Fruit fly (Drosophila melanogaster) whole organism, prepupa: ENCODE data around the gene unc-4.

Experiments
- CG10631 ChIP-seq: fragments of 200-800 bp; sonication (Bioruptor generic); optimal IDR thresholded peaks from 2 replicates; lab custom pipeline; 2016; ENCODE audit warnings: missing biosample characterization, missing genetic modification characterization
- CG10669 ChIP-seq: fragments of 200-800 bp; sonication (Bioruptor generic); optimal IDR thresholded peaks from 3 replicates; lab custom pipeline; 2018; ENCODE audit warnings: missing biosample characterization, mild to moderate bottlenecking, missing genetic modification characterization, moderate library complexity
- CG11294 ChIP-seq: fragments of 200-800 bp; sonication (Bioruptor generic); IDR thresholded peaks from 2 replicates; pipeline ENCODE4 v1.3.6; 2022; ENCODE audit warnings: missing biosample characterization, missing genetic modification characterization
- CG11762 ChIP-seq: fragments of 200-800 bp; sonication (Bioruptor generic); optimal IDR thresholded peaks from 3 replicates; lab custom pipeline; 2016; ENCODE audit warnings: missing biosample characterization, missing genetic modification characterization; ENCODE audit not compliant: insufficient read depth
- CG15336 ChIP-seq: fragments of 200-800 bp; sonication (Bioruptor generic); IDR thresholded peaks from 2 replicates; pipeline ENCODE4 v1.3.6; 2022; ENCODE audit warnings: missing biosample characterization, missing genetic modification characterization
- CG3032 ChIP-seq: fragments of 200-800 bp; optimal IDR thresholded peaks from 2 replicates; lab custom pipeline; 2019; ENCODE audit warnings: missing biosample characterization, mild to moderate bottlenecking, missing genetic modification characterization, moderate library complexity
- CG31627 ChIP-seq: fragments of 200-800 bp; sonication (Bioruptor generic); optimal IDR thresholded peaks from 3 replicates; lab custom pipeline; 2016; ENCODE audit warnings: missing biosample characterization, missing genetic modification characterization
- CG34406 ChIP-seq: fragments of 200-800 bp; sonication (Bioruptor generic); optimal IDR thresholded peaks from 3 replicates; lab custom pipeline; 2016; ENCODE audit warnings: missing biosample characterization, missing genetic modification characterization
- CG3919 ChIP-seq: fragments of 200-800 bp; sonication (Bioruptor generic); optimal IDR thresholded peaks from 3 replicates; lab custom pipeline; 2016; ENCODE audit warnings: missing biosample characterization, missing genetic modification characterization
- CG4318 ChIP-seq: fragments of 200-800 bp; sonication (Bioruptor generic); optimal IDR thresholded peaks from 3 replicates; lab custom pipeline; 2017; ENCODE audit warnings: missing biosample characterization, mild to moderate bottlenecking, missing genetic modification characterization
- CG6163 ChIP-seq: fragments of 200-800 bp; sonication (Bioruptor generic); IDR thresholded peaks from 3 replicates; pipeline ENCODE4 v1.3.6; 2022; ENCODE audit warnings: missing biosample characterization, missing genetic modification characterization
- CG6792 ChIP-seq: fragments of 200-800 bp; sonication (Bioruptor generic); optimal IDR thresholded peaks from 3 replicates; lab custom pipeline; 2016; ENCODE audit warnings: missing biosample characterization, missing genetic modification characterization
- CG6808 ChIP-seq: fragments of 200-800 bp; sonication (Bioruptor generic); optimal IDR thresholded peaks from 3 replicates; lab custom pipeline; 2017; ENCODE audit warnings: missing biosample characterization, missing genetic modification characterization, mild to moderate bottlenecking, moderate library complexity, missing genetic modification reagents
- CG6854 ChIP-seq: fragments of 200-800 bp; sonication (Bioruptor generic); optimal IDR thresholded peaks from 2 replicates; lab custom pipeline; 2017; ENCODE audit warnings: missing biosample characterization, mild to moderate bottlenecking, missing genetic modification characterization
- CG7368 ChIP-seq: fragments of 200-800 bp; sonication (Bioruptor generic); optimal IDR thresholded peaks from 3 replicates; lab custom pipeline; 2016; ENCODE audit warnings: missing biosample characterization, missing genetic modification characterization
- CG8119 ChIP-seq: fragments of 200-800 bp; sonication (Bioruptor generic); IDR thresholded peaks from 3 replicates; pipeline ENCODE4 v1.3.6; 2022; ENCODE audit warnings: missing biosample characterization, missing genetic modification characterization
- CG9139 ChIP-seq: fragments of 200-800 bp; sonication (Bioruptor generic); optimal IDR thresholded peaks from 3 replicates; lab custom pipeline; 2017; ENCODE audit warnings: missing biosample characterization, mild to moderate bottlenecking, missing genetic modification characterization
- Eip78C ChIP-seq: fragments of 200-800 bp; sonication (Bioruptor generic); peaks from one replicate; lab custom pipeline; 2016; ENCODE audit warnings: missing biosample characterization, missing genetic modification characterization
- Eip93F ChIP-seq: fragments of 200-800 bp; sonication (Bioruptor generic); optimal IDR thresholded peaks from 2 replicates; lab custom pipeline; 2016; ENCODE audit warnings: missing biosample characterization, mild to moderate bottlenecking, missing genetic modification characterization
- Ets21C ChIP-seq: fragments of 200-800 bp; sonication (Bioruptor generic); optimal IDR thresholded peaks from 3 replicates; lab custom pipeline; 2016; ENCODE audit warnings: missing biosample characterization, missing genetic modification characterization
- Ets96B ChIP-seq: fragments of 200-800 bp; optimal IDR thresholded peaks from 2 replicates; lab custom pipeline; 2019; ENCODE audit warnings: missing biosample characterization, mild to moderate bottlenecking, missing genetic modification characterization, moderate library complexity
- Gug ChIP-seq: fragments of 200-800 bp; sonication (Bioruptor generic); IDR thresholded peaks from 2 replicates; pipeline ENCODE4 v1.3.6; 2022; ENCODE audit warnings: missing biosample characterization, missing genetic modification characterization
- Hr38 ChIP-seq: sonication (Bioruptor generic); optimal IDR thresholded peaks from 2 replicates; lab custom pipeline; 2016; ENCODE audit warnings: missing biosample characterization, missing genetic modification characterization
- Hr4 ChIP-seq: fragments of 200-800 bp; sonication (Bioruptor generic); optimal IDR thresholded peaks from 3 replicates; lab custom pipeline; 2016; ENCODE audit warnings: missing biosample characterization, missing genetic modification characterization
- OdsH ChIP-seq: fragments of 200-800 bp; sonication (Bioruptor generic); optimal IDR thresholded peaks from 3 replicates; lab custom pipeline; 2016; ENCODE audit warnings: missing biosample characterization, missing genetic modification characterization
- Sox102F ChIP-seq: fragments of 200-800 bp; sonication (Bioruptor generic); optimal IDR thresholded peaks from 2 replicates; lab custom pipeline; 2016; ENCODE audit warnings: missing biosample characterization, mild to moderate bottlenecking, missing genetic modification characterization
- Sox14 ChIP-seq: fragments of 200-800 bp; sonication (Bioruptor generic); optimal IDR thresholded peaks from 3 replicates; lab custom pipeline; 2016; ENCODE audit warnings: missing biosample characterization, missing genetic modification characterization
- achi ChIP-seq: fragments of 200-800 bp; sonication (Bioruptor generic); optimal IDR thresholded peaks from 3 replicates; lab custom pipeline; 2016; ENCODE audit warnings: missing biosample characterization, missing genetic modification characterization
- acj6 ChIP-seq: fragments of 200-800 bp; sonication (Bioruptor generic); optimal IDR thresholded peaks from 3 replicates; lab custom pipeline; 2016; ENCODE audit warnings: missing biosample characterization, missing genetic modification characterization
- dac ChIP-seq: fragments of 200-800 bp; sonication (Bioruptor generic); optimal IDR thresholded peaks from 2 replicates; lab custom pipeline; 2017; ENCODE audit warnings: missing biosample characterization, mild to moderate bottlenecking, missing genetic modification characterization
- dsx ChIP-seq: fragments of 200-800 bp; optimal IDR thresholded peaks from 3 replicates; lab custom pipeline; 2019; ENCODE audit warnings: missing biosample characterization, mild to moderate bottlenecking, missing genetic modification characterization, moderate library complexity; ENCODE audit not compliant: poor library complexity, severe bottlenecking
- eg ChIP-seq: fragments of 200-800 bp; sonication (Bioruptor generic); IDR thresholded peaks from 3 replicates; pipeline ENCODE4 v1.3.6; 2022; ENCODE audit warnings: missing biosample characterization, missing genetic modification characterization
- esn ChIP-seq: fragments of 200-800 bp; sonication (Bioruptor generic); optimal IDR thresholded peaks from 2 replicates; lab custom pipeline; 2016; ENCODE audit warnings: missing biosample characterization, mild to moderate bottlenecking, missing genetic modification characterization, moderate library complexity
- fd59A ChIP-seq: fragments of 200-800 bp; sonication (Bioruptor generic); optimal IDR thresholded peaks from 2 replicates; lab custom pipeline; 2017; ENCODE audit warnings: missing biosample characterization, mild to moderate bottlenecking, missing genetic modification characterization, missing genetic modification reagents
- fkh ChIP-seq: fragments of 200-800 bp; sonication (Bioruptor generic); optimal IDR thresholded peaks from 3 replicates; lab custom pipeline; 2017; ENCODE audit warnings: missing biosample characterization, mild to moderate bottlenecking, missing genetic modification characterization, moderate library complexity
- lz ChIP-seq: fragments of 200-800 bp; sonication (Bioruptor generic); optimal IDR thresholded peaks from 3 replicates; lab custom pipeline; 2016; ENCODE audit warnings: missing biosample characterization, missing genetic modification characterization
- net ChIP-seq: fragments of 200-800 bp; sonication (Bioruptor generic); optimal IDR thresholded peaks from 3 replicates; lab custom pipeline; 2016; ENCODE audit warnings: missing biosample characterization, missing genetic modification characterization
- pdm3 ChIP-seq: fragments of 200-800 bp; sonication (Bioruptor generic); optimal IDR thresholded peaks from 3 replicates; lab custom pipeline; 2016; ENCODE audit warnings: missing biosample characterization, missing genetic modification characterization
- spab ChIP-seq: fragments of 200-800 bp; sonication (Bioruptor generic); optimal IDR thresholded peaks from 2 replicates; lab custom pipeline; 2017; ENCODE audit warnings: missing biosample characterization, mild to moderate bottlenecking, missing genetic modification characterization, missing genetic modification reagents
- ss ChIP-seq, 2 experiments: fragments of 200-800 bp; sonication (Bioruptor generic); optimal IDR thresholded peaks; 2 replicates in 1 of 2; 3 replicates in 1 of 2; lab custom pipeline; 2017 to 2018; ENCODE audit warnings: mild to moderate bottlenecking in 2 of 2, missing biosample characterization in 2 of 2, missing genetic modification characterization in 2 of 2, moderate library complexity in 1 of 2
- topi ChIP-seq: fragments of 200-800 bp; sonication (Bioruptor generic); optimal IDR thresholded peaks from 3 replicates; lab custom pipeline; 2016; ENCODE audit warnings: missing biosample characterization, missing genetic modification characterization
- vri ChIP-seq: fragments of 200-800 bp; sonication (Bioruptor generic); optimal IDR thresholded peaks from 3 replicates; lab custom pipeline; 2016; ENCODE audit warnings: missing biosample characterization, mild to moderate bottlenecking, missing genetic modification characterization

unc-4 gene

dm6 chrX:17802353-17803121 lies 34.2 kb downstream of the unc-4 start (continued):
- peak; percentile 77 for TF ChIP-seq CG3919
- peak; percentile 86 for TF ChIP-seq topi (GFP tag; lab: Kevin White, UChicago)
- peak; percentile 96 for TF ChIP-seq OdsH (GFP tag; lab: Kevin White, UChicago)
- TF ChIP-seq dac (GFP tag; lab: Kevin White, UChicago), result peak; percentile 64
- TF ChIP-seq Hr38 (GFP tag; lab: Kevin White, UChicago), result no peak
- peak; percentile 68 for TF ChIP-seq Ets21C (GFP tag; lab: Kevin White, UChicago)
- TF ChIP-seq achi (GFP tag; lab: Kevin White, UChicago), result peak; percentile 80
- peak; percentile 71 for TF ChIP-seq net (GFP tag; lab: Kevin White, UChicago)
- TF ChIP-seq dsx, result peak; percentile 57
- peak; percentile 55 for TF ChIP-seq CG9139 (GFP tag; lab: Kevin White, UChicago)

dm6 chrX:17804048-17804447 lies 35.7 kb downstream of the unc-4 start:
- TF ChIP-seq CG3032 (tag; lab: Kevin White, UChicago) (no peak), Eip78C (GFP tag; lab: Kevin White, UChicago) (peak; percentile 42)

- TF ChIP-seq Eip78C (GFP tag; lab: Kevin White, UChicago), result peak; percentile 24
- TF ChIP-seq CG11294 (GFP tag; lab: Robert Waterston, UW), result no peak
- peak; percentile 9 for TF ChIP-seq Ets96B (tag; lab: Kevin White, UChicago)
- peak; percentile 77 for TF ChIP-seq CG9139 (GFP tag; lab: Kevin White, UChicago)
- TF ChIP-seq CG6808 (GFP tag; lab: Kevin White, UChicago), result peak; percentile 71
- peak; percentile 10 for TF ChIP-seq OdsH (GFP tag; lab: Kevin White, UChicago)
- peak; percentile 16 for TF ChIP-seq CG10631
- peak; percentile 19 for TF ChIP-seq CG3032 (tag; lab: Kevin White, UChicago)
- no peak for TF ChIP-seq CG15336 (GFP tag; lab: Robert Waterston, UW)
- TF ChIP-seq CG3919, result no peak
- TF ChIP-seq CG8119, result 0 out of 3 replicates have a peak, but pooled peaks have one; percentile 22
- no peak for TF ChIP-seq acj6 (GFP tag; lab: Kevin White, UChicago)
- peak; percentile 39 for TF ChIP-seq spab (GFP tag; lab: Kevin White, UChicago)
- TF ChIP-seq CG6163 (GFP tag; lab: Robert Waterston, UW), result peak; percentile 74; the same call in 2 of the 3 replicates
- TF ChIP-seq CG11762 (GFP tag; lab: Kevin White, UChicago), result no peak
- peak; percentile 15 for TF ChIP-seq CG10669 (GFP tag; lab: Kevin White, UChicago)
- peak; percentile 81 to 93 for TF ChIP-seq ss (GFP tag; optimal IDR thresholded peaks at IDR 0.05; lab: Kevin White, UChicago)
- 0 out of 3 replicates have a peak, but pooled peaks have one; percentile 28 for TF ChIP-seq eg (GFP tag; lab: Robert Waterston, UW)
Measured at dm6 chrX:17806335-17806734, 38.0 kb downstream of the unc-4 start.

- TF ChIP-seq vri (GFP tag; lab: Kevin White, UChicago), result peak; percentile 20
- TF ChIP-seq CG6163 (GFP tag; lab: Robert Waterston, UW), result no peak
- no peak for TF ChIP-seq CG6854 (GFP tag; lab: Kevin White, UChicago)
- TF ChIP-seq CG6792 (GFP tag; lab: Kevin White, UChicago), result peak; percentile 9
- TF ChIP-seq Eip93F (GFP tag; lab: Kevin White, UChicago), result no peak
- TF ChIP-seq lz (GFP tag; lab: Kevin White, UChicago), result peak; percentile 14
- TF ChIP-seq eg (GFP tag; lab: Robert Waterston, UW), result no peak
- TF ChIP-seq CG6808 (GFP tag; lab: Kevin White, UChicago), result peak; percentile 64
- TF ChIP-seq Sox102F, result peak; percentile 7
- TF ChIP-seq OdsH (GFP tag; lab: Kevin White, UChicago), result peak; percentile 80
- TF ChIP-seq acj6 (GFP tag; lab: Kevin White, UChicago), result peak; percentile 50
- no peak for TF ChIP-seq Gug
- no peak for TF ChIP-seq Ets21C (GFP tag; lab: Kevin White, UChicago)
- peak; percentile 2 for TF ChIP-seq pdm3 (GFP tag; lab: Kevin White, UChicago)
- TF ChIP-seq fkh (GFP tag; lab: Kevin White, UChicago), result no peak
- TF ChIP-seq esn, result peak; percentile 46
- peak; percentile 23 for TF ChIP-seq CG34406 (GFP tag; lab: Kevin White, UChicago)
- TF ChIP-seq CG9139 (GFP tag; lab: Kevin White, UChicago), result peak; percentile 23
- peak; percentile 2 for TF ChIP-seq CG4318
- no peak for TF ChIP-seq CG7368 (GFP tag; lab: Kevin White, UChicago)
- peak; percentile 65 for TF ChIP-seq CG3032 (tag; lab: Kevin White, UChicago)
- TF ChIP-seq fd59A (GFP tag; lab: Kevin White, UChicago), result peak; percentile 44
- TF ChIP-seq Sox14 (GFP tag; lab: Kevin White, UChicago), result no peak
- no peak for TF ChIP-seq CG31627 (GFP tag; lab: Kevin White, UChicago)
- no peak for TF ChIP-seq Hr4 (GFP tag; lab: Kevin White, UChicago)
- TF ChIP-seq dac (GFP tag; lab: Kevin White, UChicago), result no peak
- TF ChIP-seq net (GFP tag; lab: Kevin White, UChicago), result peak; percentile 12
Measured at dm6 chrX:17806973-17807372, 38.6 kb downstream of the unc-4 start.
